Fruit fly (Drosophila melanogaster) whole organism, prepupa: ENCODE results near the gene BG642312.
A peak's percentile ranks its signal among the peaks of the same experiment; 100 is the strongest.

Experiments used
- Blimp-1 ChIP-seq: fragments of 200-800 bp; sonication (Bioruptor generic); optimal IDR thresholded peaks from 3 replicates; lab custom pipeline; 2017; ENCODE audit warnings: missing biosample characterization, missing genetic modification characterization, mild to moderate bottlenecking, moderate library complexity, missing genetic modification reagents
- CG10631 ChIP-seq: fragments of 200-800 bp; sonication (Bioruptor generic); optimal IDR thresholded peaks from 2 replicates; lab custom pipeline; 2016; ENCODE audit warnings: missing biosample characterization, missing genetic modification characterization
- CG10669 ChIP-seq: fragments of 200-800 bp; sonication (Bioruptor generic); optimal IDR thresholded peaks from 3 replicates; lab custom pipeline; 2018; ENCODE audit warnings: missing biosample characterization, mild to moderate bottlenecking, missing genetic modification characterization, moderate library complexity
- CG11294 ChIP-seq: fragments of 200-800 bp; sonication (Bioruptor generic); IDR thresholded peaks from 2 replicates; pipeline ENCODE4 v1.3.6; 2022; ENCODE audit warnings: missing biosample characterization, missing genetic modification characterization
- CG11762 ChIP-seq: fragments of 200-800 bp; sonication (Bioruptor generic); optimal IDR thresholded peaks from 3 replicates; lab custom pipeline; 2016; ENCODE audit warnings: missing biosample characterization, missing genetic modification characterization; ENCODE audit not compliant: insufficient read depth
- CG11902 ChIP-seq: fragments of 200-800 bp; sonication (Bioruptor generic); optimal IDR thresholded peaks from 3 replicates; lab custom pipeline; 2016; ENCODE audit warnings: missing biosample characterization, missing genetic modification characterization
- CG15336 ChIP-seq: fragments of 200-800 bp; sonication (Bioruptor generic); IDR thresholded peaks from 2 replicates; pipeline ENCODE4 v1.3.6; 2022; ENCODE audit warnings: missing biosample characterization, missing genetic modification characterization
- CG1621 ChIP-seq: fragments of 200-800 bp; sonication (Bioruptor generic); optimal IDR thresholded peaks from 3 replicates; lab custom pipeline; 2018; ENCODE audit warnings: missing biosample characterization, mild to moderate bottlenecking, missing genetic modification characterization
- CG16779 ChIP-seq: fragments of 200-800 bp; sonication (Bioruptor generic); optimal IDR thresholded peaks from 3 replicates; lab custom pipeline; 2017; ENCODE audit warnings: missing biosample characterization, mild to moderate bottlenecking, missing genetic modification characterization
- CG32006 ChIP-seq: fragments of 200-800 bp; sonication (Bioruptor generic); optimal IDR thresholded peaks from 3 replicates; lab custom pipeline; 2017; ENCODE audit warnings: missing biosample characterization, mild to moderate bottlenecking, missing genetic modification characterization
- CG3919 ChIP-seq: fragments of 200-800 bp; sonication (Bioruptor generic); optimal IDR thresholded peaks from 3 replicates; lab custom pipeline; 2016; ENCODE audit warnings: missing biosample characterization, missing genetic modification characterization
- CG4318 ChIP-seq: fragments of 200-800 bp; sonication (Bioruptor generic); optimal IDR thresholded peaks from 3 replicates; lab custom pipeline; 2017; ENCODE audit warnings: missing biosample characterization, mild to moderate bottlenecking, missing genetic modification characterization
- CG6163 ChIP-seq: fragments of 200-800 bp; sonication (Bioruptor generic); IDR thresholded peaks from 3 replicates; pipeline ENCODE4 v1.3.6; 2022; ENCODE audit warnings: missing biosample characterization, missing genetic modification characterization
- CG6276 ChIP-seq: fragments of 200-800 bp; sonication (Bioruptor generic); optimal IDR thresholded peaks from 2 replicates; lab custom pipeline; 2017; ENCODE audit warnings: missing biosample characterization, mild to moderate bottlenecking, missing genetic modification characterization
- CG6808 ChIP-seq: fragments of 200-800 bp; sonication (Bioruptor generic); optimal IDR thresholded peaks from 3 replicates; lab custom pipeline; 2017; ENCODE audit warnings: missing biosample characterization, missing genetic modification characterization, mild to moderate bottlenecking, moderate library complexity, missing genetic modification reagents
- CG6854 ChIP-seq: fragments of 200-800 bp; sonication (Bioruptor generic); optimal IDR thresholded peaks from 2 replicates; lab custom pipeline; 2017; ENCODE audit warnings: missing biosample characterization, mild to moderate bottlenecking, missing genetic modification characterization
- CG7368 ChIP-seq: fragments of 200-800 bp; sonication (Bioruptor generic); optimal IDR thresholded peaks from 3 replicates; lab custom pipeline; 2016; ENCODE audit warnings: missing biosample characterization, missing genetic modification characterization
- CG8119 ChIP-seq: fragments of 200-800 bp; sonication (Bioruptor generic); IDR thresholded peaks from 3 replicates; pipeline ENCODE4 v1.3.6; 2022; ENCODE audit warnings: missing biosample characterization, missing genetic modification characterization
- CG8319 ChIP-seq: fragments of 200-800 bp; sonication (Bioruptor generic); optimal IDR thresholded peaks from 3 replicates; lab custom pipeline; 2016; ENCODE audit warnings: missing biosample characterization, missing genetic modification characterization
- Eip78C ChIP-seq: fragments of 200-800 bp; sonication (Bioruptor generic); peaks from one replicate; lab custom pipeline; 2016; ENCODE audit warnings: missing biosample characterization, missing genetic modification characterization
- Eip93F ChIP-seq: fragments of 200-800 bp; sonication (Bioruptor generic); optimal IDR thresholded peaks from 2 replicates; lab custom pipeline; 2016; ENCODE audit warnings: missing biosample characterization, mild to moderate bottlenecking, missing genetic modification characterization
- Ets21C ChIP-seq: fragments of 200-800 bp; sonication (Bioruptor generic); optimal IDR thresholded peaks from 3 replicates; lab custom pipeline; 2016; ENCODE audit warnings: missing biosample characterization, missing genetic modification characterization
- Ets96B ChIP-seq: fragments of 200-800 bp; optimal IDR thresholded peaks from 2 replicates; lab custom pipeline; 2019; ENCODE audit warnings: missing biosample characterization, mild to moderate bottlenecking, missing genetic modification characterization, moderate library complexity
- Gug ChIP-seq: fragments of 200-800 bp; sonication (Bioruptor generic); IDR thresholded peaks from 2 replicates; pipeline ENCODE4 v1.3.6; 2022; ENCODE audit warnings: missing biosample characterization, missing genetic modification characterization
- Hr38 ChIP-seq: sonication (Bioruptor generic); optimal IDR thresholded peaks from 2 replicates; lab custom pipeline; 2016; ENCODE audit warnings: missing biosample characterization, missing genetic modification characterization
- Hr39 ChIP-seq: fragments of 200-800 bp; sonication (Bioruptor generic); optimal IDR thresholded peaks from 2 replicates; lab custom pipeline; 2016; ENCODE audit warnings: missing biosample characterization, missing genetic modification characterization
- Lpt ChIP-seq: fragments of 200-800 bp; sonication (Bioruptor generic); optimal IDR thresholded peaks from 3 replicates; lab custom pipeline; 2016; ENCODE audit warnings: missing biosample characterization, missing genetic modification characterization
- Met ChIP-seq: fragments of 200-800 bp; sonication (Bioruptor generic); optimal IDR thresholded peaks from 3 replicates; lab custom pipeline; 2016; ENCODE audit warnings: missing biosample characterization, missing genetic modification characterization
- Smox ChIP-seq: fragments of 200-800 bp; sonication (Bioruptor generic); optimal IDR thresholded peaks from 3 replicates; lab custom pipeline; 2016; ENCODE audit warnings: missing biosample characterization, missing genetic modification characterization
- Sox102F ChIP-seq: fragments of 200-800 bp; sonication (Bioruptor generic); optimal IDR thresholded peaks from 2 replicates; lab custom pipeline; 2016; ENCODE audit warnings: missing biosample characterization, mild to moderate bottlenecking, missing genetic modification characterization
- Sox14 ChIP-seq: fragments of 200-800 bp; sonication (Bioruptor generic); optimal IDR thresholded peaks from 3 replicates; lab custom pipeline; 2016; ENCODE audit warnings: missing biosample characterization, missing genetic modification characterization
- achi ChIP-seq: fragments of 200-800 bp; sonication (Bioruptor generic); optimal IDR thresholded peaks from 3 replicates; lab custom pipeline; 2016; ENCODE audit warnings: missing biosample characterization, missing genetic modification characterization
- acj6 ChIP-seq: fragments of 200-800 bp; sonication (Bioruptor generic); optimal IDR thresholded peaks from 3 replicates; lab custom pipeline; 2016; ENCODE audit warnings: missing biosample characterization, missing genetic modification characterization
- cyc ChIP-seq: fragments of 200-800 bp; sonication (Bioruptor generic); optimal IDR thresholded peaks from 3 replicates; lab custom pipeline; 2016; ENCODE audit warnings: missing biosample characterization, missing genetic modification characterization
- dac ChIP-seq: fragments of 200-800 bp; sonication (Bioruptor generic); optimal IDR thresholded peaks from 2 replicates; lab custom pipeline; 2017; ENCODE audit warnings: missing biosample characterization, mild to moderate bottlenecking, missing genetic modification characterization
- dsx ChIP-seq: fragments of 200-800 bp; optimal IDR thresholded peaks from 3 replicates; lab custom pipeline; 2019; ENCODE audit warnings: missing biosample characterization, mild to moderate bottlenecking, missing genetic modification characterization, moderate library complexity; ENCODE audit not compliant: poor library complexity, severe bottlenecking
- eg ChIP-seq: fragments of 200-800 bp; sonication (Bioruptor generic); IDR thresholded peaks from 3 replicates; pipeline ENCODE4 v1.3.6; 2022; ENCODE audit warnings: missing biosample characterization, missing genetic modification characterization
- fkh ChIP-seq: fragments of 200-800 bp; sonication (Bioruptor generic); optimal IDR thresholded peaks from 3 replicates; lab custom pipeline; 2017; ENCODE audit warnings: missing biosample characterization, mild to moderate bottlenecking, missing genetic modification characterization, moderate library complexity
- lz ChIP-seq: fragments of 200-800 bp; sonication (Bioruptor generic); optimal IDR thresholded peaks from 3 replicates; lab custom pipeline; 2016; ENCODE audit warnings: missing biosample characterization, missing genetic modification characterization
- net ChIP-seq: fragments of 200-800 bp; sonication (Bioruptor generic); optimal IDR thresholded peaks from 3 replicates; lab custom pipeline; 2016; ENCODE audit warnings: missing biosample characterization, missing genetic modification characterization
- pdm3 ChIP-seq: fragments of 200-800 bp; sonication (Bioruptor generic); optimal IDR thresholded peaks from 3 replicates; lab custom pipeline; 2016; ENCODE audit warnings: missing biosample characterization, missing genetic modification characterization
- salr ChIP-seq, 2 experiments: fragments of 200-800 bp; sonication (Bioruptor generic); optimal IDR thresholded peaks; 3 replicates each; lab custom pipeline; 2016 to 2018; ENCODE audit warnings: missing biosample characterization in 2 of 2, missing genetic modification characterization in 2 of 2, mild to moderate bottlenecking in 1 of 2
- spab ChIP-seq: fragments of 200-800 bp; sonication (Bioruptor generic); optimal IDR thresholded peaks from 2 replicates; lab custom pipeline; 2017; ENCODE audit warnings: missing biosample characterization, mild to moderate bottlenecking, missing genetic modification characterization, missing genetic modification reagents
- ss ChIP-seq, 2 experiments: fragments of 200-800 bp; sonication (Bioruptor generic); optimal IDR thresholded peaks; 2 replicates in 1 of 2; 3 replicates in 1 of 2; lab custom pipeline; 2017 to 2018; ENCODE audit warnings: mild to moderate bottlenecking in 2 of 2, missing biosample characterization in 2 of 2, missing genetic modification characterization in 2 of 2, moderate library complexity in 1 of 2
- svp ChIP-seq: fragments of 200-800 bp; sonication (Bioruptor generic); peaks from one replicate; lab custom pipeline; 2016; ENCODE audit warnings: missing biosample characterization, missing genetic modification characterization
- topi ChIP-seq: fragments of 200-800 bp; sonication (Bioruptor generic); optimal IDR thresholded peaks from 3 replicates; lab custom pipeline; 2016; ENCODE audit warnings: missing biosample characterization, missing genetic modification characterization
- vri ChIP-seq: fragments of 200-800 bp; sonication (Bioruptor generic); optimal IDR thresholded peaks from 3 replicates; lab custom pipeline; 2016; ENCODE audit warnings: missing biosample characterization, mild to moderate bottlenecking, missing genetic modification characterization

Gene BG642312

dm6 chr3L:6263470-6263869, 30.3 kb upstream of the BG642312 start (continued):
- TF ChIP-seq dsx (GFP tag; lab: Kevin White, UChicago), result no peak
- TF ChIP-seq Eip78C (GFP tag; lab: Kevin White, UChicago), result peak; percentile 58
- TF ChIP-seq CG7368, result no peak
- TF ChIP-seq Gug, result no peak
- no peak for TF ChIP-seq CG10669 (GFP tag; lab: Kevin White, UChicago)
- TF ChIP-seq CG6276 (GFP tag; lab: Kevin White, UChicago), result peak; percentile 39
- TF ChIP-seq topi (GFP tag; lab: Kevin White, UChicago), result no peak
- no peak for TF ChIP-seq pdm3 (GFP tag; lab: Kevin White, UChicago)
- TF ChIP-seq CG1621 (tag; lab: Kevin White, UChicago), result no peak
- peak; percentile 72 for TF ChIP-seq CG15336 (GFP tag; lab: Robert Waterston, UW)
- TF ChIP-seq Eip93F (GFP tag; lab: Kevin White, UChicago), result no peak

- TF ChIP-seq Hr38 (no peak), CG8319 (peak; percentile 86), Sox102F (GFP tag; lab: Kevin White, UChicago) (peak; percentile 98), ss (GFP tag; optimal IDR thresholded peaks at IDR 0.05; lab: Kevin White, UChicago) (peak; percentile 95 to 96), CG11902 (GFP tag; lab: Kevin White, UChicago) (peak; percentile 90), CG10631 (peak; percentile 94), spab (GFP tag; lab: Kevin White, UChicago) (peak; percentile 67), Gug (peak; percentile 92), cyc (GFP tag; lab: Kevin White, UChicago) (peak; percentile 95), CG11294 (GFP tag; lab: Robert Waterston, UW) (peak; percentile 71), lz (GFP tag; lab: Kevin White, UChicago) (peak; percentile 97), CG6163 (GFP tag; lab: Robert Waterston, UW) (peak; percentile 93; the same call in 2 of the 3 replicates), svp (GFP tag; lab: Kevin White, UChicago) (peak; percentile 99), eg (peak; percentile 95), Met (GFP tag; lab: Kevin White, UChicago) (peak; percentile 98), Ets96B (peak; percentile 84), CG6808 (GFP tag; lab: Kevin White, UChicago) (peak; percentile 80), Eip78C (GFP tag; lab: Kevin White, UChicago) (peak; percentile 100), Blimp-1 (GFP tag; lab: Kevin White, UChicago) (peak; percentile 89), Sox14 (GFP tag; lab: Kevin White, UChicago) (peak; percentile 95), achi (peak; percentile 96), Smox (GFP tag; lab: Kevin White, UChicago) (peak; percentile 98), dsx (GFP tag; lab: Kevin White, UChicago) (peak; percentile 90), CG6854 (GFP tag; lab: Kevin White, UChicago) (peak; percentile 96), vri (GFP tag; lab: Kevin White, UChicago) (peak; percentile 93), CG3919 (peak; percentile 95), CG10669 (GFP tag; lab: Kevin White, UChicago) (peak; percentile 89), dac (GFP tag; lab: Kevin White, UChicago) (peak; percentile 91), CG32006 (GFP tag; lab: Kevin White, UChicago) (peak; percentile 99), pdm3 (GFP tag; lab: Kevin White, UChicago) (peak; percentile 96), Eip93F (GFP tag; lab: Kevin White, UChicago) (peak; percentile 92), salr (GFP tag; optimal IDR thresholded peaks at IDR 0.05; lab: Kevin White, UChicago) (peak; percentile 71 to 97), net (GFP tag; lab: Kevin White, UChicago) (peak; percentile 97), fkh (GFP tag; lab: Kevin White, UChicago) (peak; percentile 75), CG16779 (tag; lab: Kevin White, UChicago) (peak; percentile 90), Ets21C (GFP tag; lab: Kevin White, UChicago) (peak; percentile 86), Lpt (GFP tag; lab: Kevin White, UChicago) (peak; percentile 97), CG11762 (GFP tag; lab: Kevin White, UChicago) (peak; percentile 81), CG7368 (peak; percentile 88), acj6 (GFP tag; lab: Kevin White, UChicago) (peak; percentile 97), Hr39 (GFP tag; lab: Kevin White, UChicago) (peak; percentile 92), CG4318 (GFP tag; lab: Kevin White, UChicago) (peak; percentile 96), CG8119 (peak; percentile 99), CG6276 (GFP tag; lab: Kevin White, UChicago) (peak; percentile 96)
Measured at dm6 chr3L:6262644-6263404, 29.6 kb upstream of the BG642312 start, which contains the start of gene Ldh. Gene Ldh, minus strand, starts transcription at chr3L:6262694.
